Worm (Caenorhabditis elegans): ENCODE measurements around the gene D1086.7.
A peak's percentile ranks its signal among the peaks of the same experiment; 100 is the strongest.

The D1086.7 gene

DNA sequence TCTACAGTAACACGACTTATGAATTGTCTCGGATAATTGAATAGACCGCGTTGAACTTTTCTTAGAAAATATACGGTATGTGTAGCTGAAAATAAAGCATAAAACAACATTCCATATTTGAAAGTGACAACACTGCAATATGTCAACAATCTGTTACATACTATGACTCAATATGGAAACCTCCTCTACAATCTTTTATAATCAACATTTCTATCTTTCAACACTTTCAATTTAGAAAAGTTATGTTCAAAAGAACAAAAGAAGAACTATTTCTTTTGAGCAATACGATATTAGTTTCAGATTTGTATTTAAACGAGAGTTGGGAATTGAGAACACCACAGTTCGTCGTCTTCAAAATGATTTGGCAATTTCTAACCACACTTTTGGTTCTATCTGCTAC lies 1.6 kb upstream of the D1086.7 start, which contains the start of gene D1086.10:
Gene D1086.10, plus strand, starts transcription at position 301 of the 400 bp plus-strand sequence.
- TF ChIP-seq nhr-25 (tag; optimal IDR thresholded peaks at IDR 0.05), result no peak
- TF ChIP-seq elt-2 (tag; optimal IDR thresholded peaks at IDR 0.05), result no peak
- no peak for TF ChIP-seq fkh-2 (tag; optimal IDR thresholded peaks at IDR 0.05)
- no peak for TF ChIP-seq nhr-77 (tag; optimal IDR thresholded peaks at IDR 0.05)
- no peak for TF ChIP-seq mdl-1 (tag; optimal IDR thresholded peaks at IDR 0.05)
- no peak for TF ChIP-seq tbx-2 (tag; optimal IDR thresholded peaks at IDR 0.05)
- TF ChIP-seq eor-1 (tag; optimal IDR thresholded peaks at IDR 0.05), result no peak
- TF ChIP-seq ceh-16 (tag; optimal IDR thresholded peaks at IDR 0.05), result no peak
- TF ChIP-seq mml-1 (tag; optimal IDR thresholded peaks at IDR 0.05), result no peak
- TF ChIP-seq egl-5 (tag; optimal IDR thresholded peaks at IDR 0.05), result no peak
- no peak for TF ChIP-seq unc-39 (tag; optimal IDR thresholded peaks at IDR 0.05)
- TF ChIP-seq nhr-76 (tag; optimal IDR thresholded peaks at IDR 0.05), result no peak
- TF ChIP-seq ama-1 (optimal IDR thresholded peaks at IDR 0.05), result no peak

- TF ChIP-seq fos-1 (tag; optimal IDR thresholded peaks at IDR 0.05), result no peak
- TF ChIP-seq nhr-12 (tag; optimal IDR thresholded peaks at IDR 0.05), result no peak
- TF ChIP-seq snpc-4 (tag; optimal IDR thresholded peaks at IDR 0.05), result no peak
- no peak for TF ChIP-seq lin-39 (tag; optimal IDR thresholded peaks at IDR 0.05)
- TF ChIP-seq nhr-28 (tag; optimal IDR thresholded peaks at IDR 0.05), result no peak
- no peak for TF ChIP-seq ZK546.5 (tag; optimal IDR thresholded peaks at IDR 0.05)
- TF ChIP-seq aly-2 (tag; optimal IDR thresholded peaks at IDR 0.05), result no peak
These were observed 1.5 kb downstream of the D1086.7 start, which contains the start of gene D1086.18 for ce11 chrV:14085589-14085988. Gene D1086.18 (plus strand): TSS chrV:14085889.

- TF ChIP-seq nfya-1 (tag; optimal IDR thresholded peaks at IDR 0.05; ENCODE audit: insufficient read depth), result no peak
- TF ChIP-seq ceh-9 (tag; optimal IDR thresholded peaks at IDR 0.05), result no peak
- TF ChIP-seq nhr-76 (tag; optimal IDR thresholded peaks at IDR 0.05), result no peak
- no peak for TF ChIP-seq lin-39 (tag; optimal IDR thresholded peaks at IDR 0.05)
- no peak for TF ChIP-seq zag-1 (tag; optimal IDR thresholded peaks at IDR 0.05)
- TF ChIP-seq elt-1 (tag; optimal IDR thresholded peaks at IDR 0.05), result no peak
- no peak for TF ChIP-seq egl-27 (tag; optimal IDR thresholded peaks at IDR 0.05)
- TF ChIP-seq mdl-1 (tag; optimal IDR thresholded peaks at IDR 0.05), result no peak
- no peak for TF ChIP-seq fkh-10 (GFP tag; optimal IDR thresholded peaks at IDR 0.05)
- TF ChIP-seq mml-1 (tag; optimal IDR thresholded peaks at IDR 0.05), result no peak
- TF ChIP-seq nhr-43 (tag; optimal IDR thresholded peaks at IDR 0.05; ENCODE audit: poor library complexity, severe bottlenecking), result no peak
- no peak for TF ChIP-seq daf-12 (tag; optimal IDR thresholded peaks at IDR 0.05)
- TF ChIP-seq jun-1 (tag; optimal IDR thresholded peaks at IDR 0.05), result no peak
- TF ChIP-seq nhr-77 (tag; optimal IDR thresholded peaks at IDR 0.05), result no peak
- no peak for TF ChIP-seq fkh-2 (tag; optimal IDR thresholded peaks at IDR 0.05)
- TF ChIP-seq elt-3 (tag; optimal IDR thresholded peaks at IDR 0.05), result no peak
- TF ChIP-seq unc-39 (tag; optimal IDR thresholded peaks at IDR 0.05), result no peak
- no peak for TF ChIP-seq ztf-4 (tag; optimal IDR thresholded peaks at IDR 0.05)
- TF ChIP-seq sea-2 (GFP tag; optimal IDR thresholded peaks at IDR 0.05), result no peak
These were observed 4.0 kb downstream of the D1086.7 start, which contains the start of gene D1086.19 for ce11 chrV:14088051-14088450. Gene D1086.19 (plus strand): TSS chrV:14088351.

DNA sequence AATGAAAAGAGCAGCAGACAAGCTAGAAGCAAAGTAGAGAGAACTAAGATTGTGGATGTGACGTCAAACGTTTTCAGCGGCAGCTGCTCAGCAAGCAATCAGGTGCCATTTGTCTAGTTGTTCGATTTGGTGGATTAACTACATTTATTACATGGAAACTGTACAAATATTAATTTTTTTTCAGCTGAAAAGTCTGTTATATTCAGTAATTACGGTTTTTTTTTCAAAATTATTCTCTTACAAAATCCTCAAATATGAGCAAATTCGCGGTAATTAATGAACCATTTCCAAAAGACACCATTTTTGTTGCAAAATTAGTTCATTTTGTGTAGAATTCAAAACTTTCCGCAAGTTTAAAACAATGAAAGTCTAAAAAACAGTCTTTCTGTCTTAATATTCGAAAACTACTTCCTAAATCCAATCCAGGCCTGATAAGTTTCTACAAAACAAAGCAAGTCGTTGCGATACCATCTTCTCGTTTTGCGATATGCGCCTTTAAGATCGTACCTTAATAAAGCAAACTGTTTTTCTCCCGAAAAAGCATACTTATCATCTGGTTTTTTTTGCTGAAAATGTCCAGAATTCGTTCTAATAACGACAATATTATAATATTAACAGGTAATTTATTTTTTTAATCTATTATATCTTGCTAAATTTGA lies 6.4 kb downstream of the D1086.7 start, which contains the start of the genes D1086.5 and him-5:
Gene D1086.5, minus strand, starts transcription at position 51 of the 659 bp plus-strand sequence.
Gene him-5, plus strand, starts transcription at position 118 of the 659 bp plus-strand sequence.
- no peak for TF ChIP-seq mml-1 (tag; optimal IDR thresholded peaks at IDR 0.05)
- TF ChIP-seq pha-4 (tag; optimal IDR thresholded peaks at IDR 0.05), result no peak
- no peak for TF ChIP-seq unc-62 (GFP tag; optimal IDR thresholded peaks at IDR 0.05)

DNA sequence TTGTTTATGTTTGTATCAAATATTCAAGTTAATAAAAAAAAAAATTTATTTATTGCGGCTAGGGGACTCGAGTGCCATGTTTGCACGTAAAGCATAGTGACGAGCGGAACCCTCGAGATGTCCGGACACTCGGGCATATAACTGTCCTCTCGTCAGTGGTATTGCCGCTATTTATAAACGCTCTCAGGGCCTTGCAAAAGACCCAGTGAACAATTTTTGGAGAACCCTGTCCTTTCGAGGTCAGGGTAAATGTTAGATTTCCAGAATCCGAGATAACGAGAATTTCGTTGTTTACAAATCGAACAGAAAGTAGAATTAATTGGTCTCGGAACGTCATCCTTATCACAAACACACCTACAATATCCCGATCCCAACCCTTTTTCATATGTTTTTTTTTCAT lies 8.3 kb downstream of the D1086.7 start, which contains the start of gene D1086.3:
Gene D1086.3, plus strand, starts transcription at position 390 of the 400 bp plus-strand sequence.
- TF ChIP-seq lin-15B (tag; optimal IDR thresholded peaks at IDR 0.05), result peak; percentile 8
- TF ChIP-seq egl-5 (tag; optimal IDR thresholded peaks at IDR 0.05), result no peak
- no peak for TF ChIP-seq ZK546.5 (tag; optimal IDR thresholded peaks at IDR 0.05)
- TF ChIP-seq R02D3.7 (tag; optimal IDR thresholded peaks at IDR 0.05), result peak; percentile 20
- no peak for TF ChIP-seq elt-1 (tag; optimal IDR thresholded peaks at IDR 0.05)
- TF ChIP-seq lsy-12 (tag; optimal IDR thresholded peaks at IDR 0.05), result no peak
- no peak for TF ChIP-seq nhr-67 (tag; optimal IDR thresholded peaks at IDR 0.05)
- no peak for TF ChIP-seq daf-12 (tag; optimal IDR thresholded peaks at IDR 0.05)
- TF ChIP-seq zag-1 (tag; optimal IDR thresholded peaks at IDR 0.05), result no peak
- no peak for TF ChIP-seq unc-62 (GFP tag; optimal IDR thresholded peaks at IDR 0.05)
- no peak for TF ChIP-seq fkh-10 (GFP tag; optimal IDR thresholded peaks at IDR 0.05)
- no peak for TF ChIP-seq nhr-28 (tag; optimal IDR thresholded peaks at IDR 0.05)
- no peak for TF ChIP-seq elt-3 (tag; optimal IDR thresholded peaks at IDR 0.05)
- peak; percentile 54 for TF ChIP-seq nhr-25 (tag; optimal IDR thresholded peaks at IDR 0.05)
- no peak for TF ChIP-seq hmg-11 (tag; optimal IDR thresholded peaks at IDR 0.05)
- TF ChIP-seq mml-1 (tag; optimal IDR thresholded peaks at IDR 0.05), result no peak
- no peak for TF ChIP-seq nhr-77 (tag; optimal IDR thresholded peaks at IDR 0.05)
- peak; percentile 97 for TF ChIP-seq snpc-4 (tag; optimal IDR thresholded peaks at IDR 0.05)
- TF ChIP-seq ceh-9 (tag; optimal IDR thresholded peaks at IDR 0.05), result no peak
- TF ChIP-seq elt-2 (tag; optimal IDR thresholded peaks at IDR 0.05), result peak; percentile 12
- TF ChIP-seq aly-2 (tag; optimal IDR thresholded peaks at IDR 0.05), result no peak
- TF ChIP-seq nhr-43 (tag; optimal IDR thresholded peaks at IDR 0.05; ENCODE audit: poor library complexity, severe bottlenecking), result peak; percentile 59
- TF ChIP-seq mdl-1 (tag; optimal IDR thresholded peaks at IDR 0.05), result no peak
- TF ChIP-seq sea-2 (GFP tag; optimal IDR thresholded peaks at IDR 0.05), result no peak
- no peak for TF ChIP-seq tbx-2 (tag; optimal IDR thresholded peaks at IDR 0.05)
- TF ChIP-seq ceh-82 (tag; optimal IDR thresholded peaks at IDR 0.05), result no peak
- TF ChIP-seq unc-39 (tag; optimal IDR thresholded peaks at IDR 0.05), result no peak
- no peak for TF ChIP-seq nhr-11 (tag; optimal IDR thresholded peaks at IDR 0.05)
- no peak for TF ChIP-seq pha-4 (tag; optimal IDR thresholded peaks at IDR 0.05)

All from whole organism, L3 larva.